Fruit fly (Drosophila melanogaster): ENCODE measurements around the gene CG17786.
A peak's percentile ranks its signal among the peaks of the same experiment; 100 is the strongest.

Gene CG17786

DNA sequence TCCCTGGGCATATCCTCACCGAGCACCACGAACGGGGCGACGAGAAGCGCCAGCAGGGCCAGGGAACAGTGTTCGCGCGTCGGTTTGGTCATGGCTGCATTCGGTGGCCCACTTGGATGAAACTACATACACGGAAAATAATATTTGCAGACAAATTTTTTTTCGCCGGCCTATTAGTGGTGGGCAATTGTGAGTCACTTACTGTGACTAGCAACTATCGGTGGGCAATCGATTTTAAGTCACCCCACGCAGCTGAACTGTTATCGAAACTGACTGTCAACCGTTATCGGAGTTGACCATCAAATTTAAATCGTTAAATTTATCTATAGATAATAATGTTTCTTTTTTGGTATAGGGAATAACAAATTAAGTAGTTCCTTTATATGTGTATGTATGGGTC, 49.2 kb downstream of the CG17786 start, which contains the start of gene CG5510:
Gene CG5510 (minus strand): TSS at position 201 of the 400 bp plus-strand sequence.
- TF ChIP-seq CG4496 (GFP tag; IDR thresholded peaks at IDR 0.05) (peak; percentile 39; the same call in 1 of the 3 replicates), CG10348 (GFP tag; IDR thresholded peaks at IDR 0.05) (no peak), CG15710 (tag; optimal IDR thresholded peaks at IDR 0.05) (peak; percentile 3)
